Worm (Caenorhabditis elegans) whole organism, early embryonic: Measurements from ENCODE around the gene srh-31.

ENCODE experiments used
- B0310.2 ChIP-seq: sonication (generic microtip); optimal IDR thresholded peaks from 2 replicates; lab custom pipeline; 2016; ENCODE audit warnings: mild to moderate bottlenecking, missing genetic modification characterization, missing compliant biosample characterization
- F13C5.2 ChIP-seq: sonication (generic microtip); optimal IDR thresholded peaks from 2 replicates; lab custom pipeline; 2017; ENCODE audit warnings: mild to moderate bottlenecking, missing genetic modification characterization, inconsistent platforms, missing compliant biosample characterization
- ama-1 ChIP-seq: fragments of 150-350 bp; optimal IDR thresholded peaks from 2 replicates; lab custom pipeline; 2014
- sea-1 ChIP-seq: fragments of 200-800 bp; sonication (Bioruptor generic); conservative IDR thresholded peaks from 2 replicates; pipeline ENCODE4 v1.3.6; 2022; ENCODE audit warnings: missing genetic modification characterization, missing compliant biosample characterization

ce11 chrV:17705814-17706213 is 1.3 kb upstream of the srh-31 start, which contains the start of gene W06D12.6:
- TF ChIP-seq ama-1 (no peak), sea-1 (no peak), B0310.2 (no peak), F13C5.2 (tag; lab: Kevin White, UChicago) (no peak)
